Worm (Caenorhabditis elegans) whole organism, L4/young adult: ENCODE data around the gene T05G5.4.

ENCODE experiments used
- W03F9.2 ChIP-seq: fragments of 150-350 bp; optimal IDR thresholded peaks from 2 replicates; lab custom pipeline; 2014; ENCODE audit warnings: missing biosample characterization, missing genetic modification characterization
- dao-5 ChIP-seq: sonication (generic microtip); optimal IDR thresholded peaks from 2 replicates; lab custom pipeline; 2016; ENCODE audit warnings: missing genotype, missing genetic modification characterization, moderate library complexity, missing compliant biosample characterization
- him-1 ChIP-seq: sonication (generic microtip); optimal IDR thresholded peaks from 2 replicates; lab custom pipeline; 2016; ENCODE audit warnings: missing genotype, missing genetic modification reagents, missing genetic modification characterization, missing compliant biosample characterization

Gene T05G5.4

DNA sequence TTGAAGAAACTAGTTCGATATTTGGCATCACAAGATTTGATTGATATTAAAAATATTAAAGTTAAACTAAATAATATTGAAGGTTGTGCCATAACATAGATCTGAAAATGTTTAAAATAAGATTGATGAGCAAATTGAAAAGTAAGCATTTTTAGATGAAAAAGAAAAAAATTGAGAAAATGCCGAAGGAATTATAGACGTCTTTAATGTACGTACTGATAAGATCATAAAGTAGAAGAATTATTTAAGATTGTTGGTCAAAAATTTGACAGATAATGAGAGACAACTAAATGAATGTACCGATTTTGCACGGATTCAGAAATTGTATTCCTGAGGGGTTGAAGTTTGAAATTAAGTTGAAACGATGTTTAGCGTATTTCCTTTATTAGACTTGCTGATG, 28.5 kb upstream of the T05G5.4 start, which contains the start of gene ncx-7:
Gene ncx-7, minus strand, starts transcription at position 101 of the 400 bp plus-strand sequence.
- TF ChIP-seq W03F9.2 (tag; lab: Kevin White, UChicago): no peak
- no peak for TF ChIP-seq him-1 (tag; lab: Kevin White, UChicago)
- TF ChIP-seq dao-5: no peak

DNA sequence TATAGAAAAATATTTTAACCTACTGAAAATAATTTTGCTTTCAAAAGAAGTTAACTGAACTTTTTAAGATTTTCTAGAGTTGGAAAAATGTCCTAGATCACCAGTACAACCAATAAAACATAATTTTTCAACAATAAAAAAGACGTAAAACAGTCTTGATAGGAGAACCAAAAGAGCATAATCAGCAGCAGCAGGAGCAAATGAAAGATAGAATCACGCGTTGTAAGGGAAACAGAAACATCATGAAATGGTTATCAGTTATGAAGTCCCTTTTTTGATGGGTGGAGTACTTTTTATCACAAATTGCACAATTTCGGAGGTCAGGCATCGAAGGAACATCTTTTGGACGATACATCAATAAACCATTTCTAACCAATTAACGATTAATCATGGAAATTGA, 26.7 kb upstream of the T05G5.4 start:
- no peak for TF ChIP-seq W03F9.2 (tag; lab: Kevin White, UChicago)

- TF ChIP-seq dao-5 (no peak), him-1 (tag; lab: Kevin White, UChicago) (no peak), W03F9.2 (tag; lab: Kevin White, UChicago) (no peak)
Measured at ce11 chrIII:9725114-9725513, 23.6 kb upstream of the T05G5.4 start, which contains the start of gene clec-162. TSS of gene clec-162 (minus strand) at chrIII:9725214.

DNA sequence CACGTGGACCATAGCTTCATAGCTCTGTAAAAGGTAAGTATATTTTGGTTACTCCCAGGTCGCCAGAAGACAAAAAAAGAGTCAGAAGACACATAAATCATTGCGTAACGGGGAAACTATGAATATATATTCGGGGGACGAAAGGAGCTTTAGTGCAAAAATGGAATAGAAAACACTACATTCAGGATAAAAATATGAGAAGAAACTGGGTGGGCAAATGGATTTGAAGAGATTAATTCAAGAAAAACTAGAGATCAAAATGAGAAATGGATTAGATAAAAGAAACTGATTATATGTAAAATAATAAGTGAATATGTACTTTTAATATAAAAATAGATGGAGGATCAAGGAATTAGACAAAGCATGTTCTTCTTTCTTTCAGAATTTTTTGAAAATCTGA, 21.3 kb upstream of the T05G5.4 start, which contains the start of gene C07A9.12:
Gene C07A9.12, minus strand, starts transcription at position 101 of the 400 bp plus-strand sequence.
- TF ChIP-seq W03F9.2 (tag; lab: Kevin White, UChicago): no peak
- TF ChIP-seq him-1 (tag; lab: Kevin White, UChicago): no peak
- TF ChIP-seq dao-5: no peak

DNA sequence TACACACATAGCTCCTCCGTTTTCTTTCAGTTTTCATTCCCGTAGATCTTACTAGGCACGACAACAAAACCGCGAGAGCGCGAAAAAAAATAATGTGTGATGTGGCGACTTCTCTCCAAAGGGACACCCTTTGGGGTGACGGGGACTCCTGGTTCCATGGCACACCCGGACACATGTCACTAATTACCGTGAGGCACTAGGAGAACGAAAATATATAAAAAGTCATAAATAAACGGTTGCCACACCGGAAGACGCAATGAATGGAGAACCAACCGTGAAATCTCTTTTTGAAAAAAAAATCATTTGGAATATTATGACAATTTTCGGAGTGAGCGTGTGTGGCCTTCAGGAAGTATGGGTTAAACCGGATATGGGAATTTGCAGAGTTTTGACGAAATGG, 18.3 kb upstream of the T05G5.4 start:
- no peak for TF ChIP-seq dao-5
- no peak for TF ChIP-seq him-1 (tag; lab: Kevin White, UChicago)
- TF ChIP-seq W03F9.2 (tag; lab: Kevin White, UChicago): no peak

- TF ChIP-seq him-1 (tag; lab: Kevin White, UChicago) (no peak), dao-5 (no peak), W03F9.2 (tag; lab: Kevin White, UChicago) (no peak)
Measured at ce11 chrIII:9731313-9731912, 17.3 kb upstream of the T05G5.4 start.

- TF ChIP-seq dao-5 (no peak), him-1 (tag; lab: Kevin White, UChicago) (no peak), W03F9.2 (tag; lab: Kevin White, UChicago) (no peak)
Measured at ce11 chrIII:9733333-9733732, 15.4 kb upstream of the T05G5.4 start.

- TF ChIP-seq W03F9.2 (tag; lab: Kevin White, UChicago) (no peak), dao-5 (no peak), him-1 (tag; lab: Kevin White, UChicago) (no peak)
Measured at ce11 chrIII:9734030-9734429, 14.7 kb upstream of the T05G5.4 start.

ce11 chrIII:9735857-9736256, 12.9 kb upstream of the T05G5.4 start, which contains the start of gene dao-6:
TSS of gene dao-6 (minus strand) at chrIII:9736201.
- no peak for TF ChIP-seq him-1 (tag; lab: Kevin White, UChicago)
- no peak for TF ChIP-seq W03F9.2 (tag; lab: Kevin White, UChicago)
- TF ChIP-seq dao-5: no peak

- TF ChIP-seq W03F9.2 (tag; lab: Kevin White, UChicago): no peak
- no peak for TF ChIP-seq him-1 (tag; lab: Kevin White, UChicago)
- no peak for TF ChIP-seq dao-5
Measured at ce11 chrIII:9738954-9739353, 9.8 kb upstream of the T05G5.4 start, which contains the start of gene hlh-4. TSS of gene hlh-4 (minus strand) at chrIII:9739054.

ce11 chrIII:9740663-9741062, 8.1 kb upstream of the T05G5.4 start:
- TF ChIP-seq him-1 (tag; lab: Kevin White, UChicago) (no peak), dao-5 (no peak), W03F9.2 (tag; lab: Kevin White, UChicago) (no peak)

DNA sequence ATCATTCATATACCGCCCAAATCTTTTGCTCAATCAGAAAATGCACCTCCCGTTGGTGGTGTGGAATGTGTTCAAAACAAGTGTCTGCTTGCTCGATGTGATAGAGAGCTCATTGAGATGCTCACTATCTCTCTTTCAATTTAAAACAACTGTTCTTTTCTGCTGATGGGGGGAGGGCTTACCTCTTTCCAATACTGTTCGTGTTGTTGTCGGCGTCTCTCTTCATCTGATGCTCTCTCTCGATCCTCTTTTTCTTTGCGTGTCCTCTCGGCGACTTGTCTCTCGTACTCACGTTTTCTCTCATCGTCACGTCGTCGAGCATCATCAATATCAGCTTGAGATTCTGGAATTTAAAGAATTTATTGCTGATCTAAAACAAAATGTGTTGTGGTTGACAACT, 6.7 kb upstream of the T05G5.4 start:
- TF ChIP-seq him-1 (tag; lab: Kevin White, UChicago) (no peak), W03F9.2 (tag; lab: Kevin White, UChicago) (no peak), dao-5 (no peak)

- TF ChIP-seq dao-5: no peak
Measured at ce11 chrIII:9743239-9743638, 5.5 kb upstream of the T05G5.4 start, which contains the start of gene T05G5.1. TSS of gene T05G5.1 (minus strand) at chrIII:9743339.

ce11 chrIII:9744525-9744924, 4.2 kb upstream of the T05G5.4 start:
- TF ChIP-seq dao-5 (no peak), him-1 (tag; lab: Kevin White, UChicago) (no peak)

DNA sequence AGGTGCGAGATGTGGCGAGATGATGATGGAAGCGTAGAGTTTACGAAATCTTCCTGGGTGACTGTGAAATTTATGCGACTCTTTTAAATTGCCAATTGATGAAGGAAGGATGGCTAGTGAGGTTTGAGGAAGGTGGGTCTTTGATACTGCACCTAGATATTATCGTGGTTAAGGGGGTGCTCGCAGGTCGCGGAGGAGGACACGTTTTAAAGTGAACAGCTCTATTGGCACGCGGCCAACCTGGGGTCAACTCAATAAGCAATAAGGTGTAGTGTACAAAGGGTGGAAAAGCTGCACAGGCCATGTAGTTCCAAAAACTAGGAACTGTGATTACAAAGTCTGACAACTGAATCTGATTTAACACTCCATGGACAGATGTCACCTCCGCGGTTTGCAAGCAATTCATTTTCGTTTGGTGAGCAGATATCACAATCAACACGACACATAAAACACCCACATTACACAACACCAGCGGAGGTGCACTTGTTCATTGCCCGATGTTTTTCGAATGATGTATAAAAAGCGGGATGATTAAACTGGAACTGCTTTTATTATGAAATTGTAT, 3.3 kb upstream of the T05G5.4 start:
- TF ChIP-seq him-1 (tag; lab: Kevin White, UChicago) (no peak), W03F9.2 (tag; lab: Kevin White, UChicago) (no peak), dao-5 (no peak)
